Worm (Caenorhabditis elegans) whole organism, mixed stage, embryonic: Measurements from ENCODE around the gene vep-2.

ENCODE experiments used
- M03D4.4 ChIP-seq: sonication (generic microtip); optimal IDR thresholded peaks from 2 replicates; lab custom pipeline; 2017; ENCODE audit warnings: mild to moderate bottlenecking, missing genetic modification characterization, missing compliant biosample characterization
- bed-3 ChIP-seq: fragments of 200-800 bp; sonication (Bioruptor generic); optimal IDR thresholded peaks from 3 replicates; lab custom pipeline; 2018; ENCODE audit warnings: mild to moderate bottlenecking, missing genetic modification characterization, moderate library complexity, missing compliant biosample characterization
- blmp-1 ChIP-seq: fragments of 150-350 bp; optimal IDR thresholded peaks from 2 replicates; lab custom pipeline; 2014; ENCODE audit warnings: missing biosample characterization, missing genetic modification characterization
- ceh-39 ChIP-seq: fragments of 150-350 bp; optimal IDR thresholded peaks from 2 replicates; lab custom pipeline; 2014; ENCODE audit warnings: missing biosample characterization, missing genetic modification characterization
- ceh-43 ChIP-seq: fragments of 200-800 bp; sonication (Bioruptor generic); optimal IDR thresholded peaks from 2 replicates; lab custom pipeline; 2018; ENCODE audit warnings: mild to moderate bottlenecking, missing genetic modification characterization, moderate library complexity, missing compliant biosample characterization
- ceh-83 ChIP-seq: fragments of 200-800 bp; sonication (Bioruptor generic); optimal IDR thresholded peaks from 2 replicates; lab custom pipeline; 2018; ENCODE audit warnings: mild to moderate bottlenecking, missing genetic modification characterization, missing compliant biosample characterization
- ces-1 ChIP-seq: fragments of 150-350 bp; optimal IDR thresholded peaks from 2 replicates; lab custom pipeline; 2014; ENCODE audit warnings: missing biosample characterization, missing genetic modification reagents, missing genetic modification characterization
- cnd-1 ChIP-seq: fragments of 200-800 bp; sonication (Bioruptor generic); optimal IDR thresholded peaks from 2 replicates; lab custom pipeline; 2018; ENCODE audit warnings: mild to moderate bottlenecking, missing genetic modification characterization, missing compliant biosample characterization
- drap-1 ChIP-seq: fragments of 200-800 bp; sonication (Bioruptor generic); optimal IDR thresholded peaks from 3 replicates; lab custom pipeline; 2018; ENCODE audit warnings: mild to moderate bottlenecking, missing genetic modification characterization, missing compliant biosample characterization
- elt-1 ChIP-seq: sonication (generic microtip); optimal IDR thresholded peaks from 2 replicates; lab custom pipeline; 2017; ENCODE audit warnings: missing genetic modification characterization, mild to moderate bottlenecking, missing compliant biosample characterization, antibody characterized with exemption, moderate library complexity, borderline replicate concordance; ENCODE audit not compliant: insufficient read depth
- flh-1 ChIP-seq: fragments of 200-800 bp; sonication (Bioruptor generic); optimal IDR thresholded peaks from 2 replicates; lab custom pipeline; 2018; ENCODE audit warnings: mild to moderate bottlenecking, missing genetic modification characterization, moderate library complexity, missing compliant biosample characterization
- ham-2 ChIP-seq: fragments of 200-800 bp; sonication (Bioruptor generic); optimal IDR thresholded peaks from 2 replicates; lab custom pipeline; 2018; ENCODE audit warnings: mild to moderate bottlenecking, missing genetic modification characterization, missing compliant biosample characterization
- lin-13 ChIP-seq: fragments of 150-350 bp; optimal IDR thresholded peaks from 2 replicates; lab custom pipeline; 2014; ENCODE audit warnings: missing biosample characterization, missing genetic modification characterization
- lin-32 ChIP-seq: fragments of 200-800 bp; sonication (Bioruptor generic); optimal IDR thresholded peaks from 2 replicates; lab custom pipeline; 2018; ENCODE audit warnings: mild to moderate bottlenecking, missing genetic modification characterization, missing compliant biosample characterization
- lsy-2 ChIP-seq: fragments of 150-350 bp; optimal IDR thresholded peaks from 2 replicates; lab custom pipeline; 2014; ENCODE audit warnings: missing biosample characterization, missing genetic modification characterization
- mep-1 ChIP-seq: fragments of 150-350 bp; optimal IDR thresholded peaks from 2 replicates; lab custom pipeline; 2017; ENCODE audit warnings: missing biosample characterization, missing genetic modification reagents, missing genetic modification characterization, inconsistent platforms
- mls-2 ChIP-seq: sonication (generic microtip); optimal IDR thresholded peaks from 2 replicates; lab custom pipeline; 2016; ENCODE audit warnings: mild to moderate bottlenecking, missing genetic modification characterization, moderate library complexity, missing compliant biosample characterization
- nhr-12 ChIP-seq: fragments of 150-350 bp; optimal IDR thresholded peaks from 2 replicates; lab custom pipeline; 2014; ENCODE audit warnings: missing biosample characterization, missing genetic modification characterization
- nhr-2 ChIP-seq: fragments of 150-350 bp; optimal IDR thresholded peaks from 2 replicates; lab custom pipeline; 2014; ENCODE audit warnings: missing biosample characterization, missing genetic modification characterization
- nhr-28 ChIP-seq: fragments of 150-350 bp; optimal IDR thresholded peaks from 2 replicates; lab custom pipeline; 2014; ENCODE audit warnings: missing biosample characterization, missing genetic modification characterization
- nhr-76 ChIP-seq: sonication (generic microtip); optimal IDR thresholded peaks from 2 replicates; lab custom pipeline; 2017; ENCODE audit warnings: missing biosample characterization, missing genetic modification characterization
- pha-4 ChIP-seq: fragments of 150-350 bp; optimal IDR thresholded peaks from 2 replicates; lab custom pipeline; 2018; ENCODE audit warnings: missing biosample characterization, missing genetic modification reagents, missing genetic modification characterization
- sem-2 ChIP-seq: fragments of 200-800 bp; sonication (Bioruptor generic); optimal IDR thresholded peaks from 2 replicates; lab custom pipeline; 2018; ENCODE audit warnings: mild to moderate bottlenecking, missing genetic modification characterization, missing compliant biosample characterization
- snpc-4 ChIP-seq: fragments of 150-350 bp; optimal IDR thresholded peaks from 2 replicates; lab custom pipeline; 2014; ENCODE audit warnings: missing biosample characterization, missing genetic modification characterization
- sptf-1 ChIP-seq: sonication (generic microtip); optimal IDR thresholded peaks from 2 replicates; lab custom pipeline; 2017; ENCODE audit warnings: mild to moderate bottlenecking, missing genetic modification characterization, moderate library complexity, missing compliant biosample characterization
- tbx-8 ChIP-seq: fragments of 200-800 bp; sonication (Bioruptor generic); optimal IDR thresholded peaks from 2 replicates; lab custom pipeline; 2018; ENCODE audit warnings: mild to moderate bottlenecking, missing genetic modification characterization, moderate library complexity, missing compliant biosample characterization
- unc-120 ChIP-seq: sonication (generic microtip); optimal IDR thresholded peaks from 2 replicates; lab custom pipeline; 2017; ENCODE audit warnings: missing genetic modification characterization, missing compliant biosample characterization; ENCODE audit not compliant: poor library complexity, severe bottlenecking
- unc-39 ChIP-seq: fragments of 150-350 bp; optimal IDR thresholded peaks from 2 replicates; lab custom pipeline; 2014; ENCODE audit warnings: missing biosample characterization, missing genetic modification characterization
- unc-62 ChIP-seq: fragments of 150-350 bp; optimal IDR thresholded peaks from 2 replicates; lab custom pipeline; 2014; ENCODE audit warnings: missing biosample characterization, missing genetic modification reagents, missing genetic modification characterization
- zip-8 ChIP-seq: fragments of 150-350 bp; optimal IDR thresholded peaks from 2 replicates; lab custom pipeline; 2014; ENCODE audit warnings: missing biosample characterization, missing genetic modification characterization
- ztf-11 ChIP-seq: fragments of 150-350 bp; optimal IDR thresholded peaks from 2 replicates; lab custom pipeline; 2014; ENCODE audit warnings: missing biosample characterization, missing genetic modification characterization

Gene vep-2

DNA sequence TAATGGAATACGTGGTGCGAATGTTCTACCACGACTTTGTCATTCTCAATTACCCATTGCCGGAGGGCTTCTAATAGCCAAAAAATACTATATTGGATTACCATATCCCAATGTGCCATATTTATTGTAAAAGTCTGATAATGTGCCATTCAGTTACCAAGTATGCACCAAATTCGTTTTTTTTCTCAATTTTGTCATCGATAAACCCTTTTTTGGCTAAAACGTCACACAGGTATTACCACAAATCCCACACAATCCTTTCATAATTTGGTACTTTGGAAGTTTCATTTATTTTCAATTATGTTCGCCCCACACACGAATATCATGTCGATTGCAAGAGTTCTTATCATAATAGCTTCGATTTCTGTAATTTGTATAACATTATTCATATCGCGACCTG is at the start of gene vep-2:
Gene vep-2, plus strand, starts transcription at position 301 of the 400 bp plus-strand sequence.
- TF ChIP-seq pha-4 (tag; lab: Kevin White, UChicago) (no peak), lin-32 (GFP tag; lab: Kevin White, UChicago) (no peak), elt-1 (tag; lab: Kevin White, UChicago) (no peak)

DNA sequence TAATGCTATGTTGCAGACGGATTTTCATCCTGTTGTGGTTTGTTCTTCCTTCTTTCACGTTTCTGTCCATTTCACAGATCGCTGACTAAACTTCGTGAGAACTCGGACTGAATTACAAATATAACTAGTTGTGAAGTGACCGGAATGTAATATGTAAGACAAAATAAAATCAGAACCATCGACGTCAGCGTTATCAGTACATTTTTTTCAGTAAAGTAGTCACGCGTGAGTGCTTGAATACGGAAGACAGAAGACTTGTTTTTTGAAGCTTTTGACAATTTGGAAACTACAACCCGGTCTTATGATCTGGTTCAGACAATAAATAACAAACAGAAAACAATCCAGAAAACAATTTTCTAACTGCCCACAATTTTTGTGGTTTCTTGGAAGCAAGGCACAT is 46.3 kb upstream of the vep-2 start:
- TF ChIP-seq ham-2 (GFP tag; lab: Kevin White, UChicago), result no peak
- TF ChIP-seq flh-1, result no peak
- TF ChIP-seq lin-13 (tag; lab: Kevin White, UChicago), result no peak
- no peak for TF ChIP-seq drap-1 (GFP tag; lab: Kevin White, UChicago)
- no peak for TF ChIP-seq sptf-1
- TF ChIP-seq unc-62 (GFP tag; lab: Kevin White, UChicago), result no peak
- TF ChIP-seq ceh-39 (tag; lab: Kevin White, UChicago), result no peak
- TF ChIP-seq zip-8 (tag; lab: Kevin White, UChicago), result no peak

DNA sequence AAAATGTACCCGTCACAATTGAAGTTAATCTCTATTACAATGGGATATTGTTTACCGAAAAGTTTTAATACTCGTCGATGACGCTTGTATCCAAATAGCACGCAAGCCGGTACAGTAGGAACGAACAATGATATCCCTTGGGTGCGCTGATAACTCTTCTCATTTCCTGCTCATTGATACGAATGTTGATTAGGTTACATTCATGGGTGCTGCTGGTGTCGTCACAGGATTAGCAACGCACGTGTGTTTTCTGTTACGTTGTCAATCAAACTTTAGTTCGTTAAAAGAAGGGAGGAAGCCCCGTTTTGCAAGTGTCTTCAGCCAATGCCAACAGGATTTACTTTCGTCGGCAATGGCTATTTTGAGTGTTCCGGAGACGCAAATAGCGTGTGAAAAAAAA is 44.7 kb upstream of the vep-2 start:
- TF ChIP-seq drap-1 (GFP tag; lab: Kevin White, UChicago), result no peak
- no peak for TF ChIP-seq cnd-1 (tag; lab: Kevin White, UChicago)
- no peak for TF ChIP-seq unc-39 (tag; lab: Kevin White, UChicago)
- no peak for TF ChIP-seq flh-1
- no peak for TF ChIP-seq pha-4 (tag; lab: Kevin White, UChicago)
- TF ChIP-seq nhr-2, result no peak
- TF ChIP-seq nhr-12 (tag; lab: Kevin White, UChicago), result no peak
- no peak for TF ChIP-seq elt-1 (tag; lab: Kevin White, UChicago)
- no peak for TF ChIP-seq tbx-8

DNA sequence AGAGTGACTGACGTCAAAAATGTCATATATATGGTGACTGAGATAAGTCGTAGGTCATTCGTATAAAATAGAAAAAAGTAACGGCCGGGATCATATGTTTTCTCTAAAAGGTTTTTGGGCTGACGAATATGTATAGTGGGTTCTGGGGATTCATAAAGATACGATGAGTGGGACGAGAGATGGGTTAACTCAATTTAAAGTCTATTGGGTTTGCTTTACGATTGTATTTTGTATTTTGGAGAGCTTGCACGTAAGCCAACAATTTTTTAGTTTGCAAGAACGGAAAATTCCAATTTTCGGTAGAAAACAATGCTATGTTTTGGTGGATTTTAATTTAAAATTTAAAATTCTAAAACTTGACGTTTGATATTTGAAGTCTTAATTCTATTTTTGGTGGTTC is 43.6 kb upstream of the vep-2 start:
- TF ChIP-seq mep-1, result no peak
- peak; percentile 85 for TF ChIP-seq ces-1 (GFP tag; lab: Kevin White, UChicago)

DNA sequence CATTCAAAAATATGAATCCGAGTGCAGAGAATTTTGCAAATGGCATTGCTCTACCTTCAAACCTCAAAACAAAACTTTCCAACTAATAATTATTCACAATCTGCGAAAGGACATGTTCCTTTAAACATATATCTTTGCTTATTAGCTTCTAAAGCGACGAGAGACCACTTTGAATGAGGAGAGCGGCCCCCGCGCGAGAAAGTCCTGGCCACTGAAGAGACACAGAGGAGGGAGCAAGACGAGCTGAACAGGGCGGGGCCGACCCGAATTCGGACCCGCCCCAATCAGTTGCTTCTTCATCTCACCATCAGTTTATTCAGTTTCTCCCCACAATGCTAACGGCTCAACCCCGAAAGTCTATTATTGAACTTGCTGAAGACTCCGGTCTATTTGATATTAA is 42.5 kb upstream of the vep-2 start, which contains the start of gene T27A10.2:
Gene T27A10.2, plus strand, starts transcription at position 333 of the 400 bp plus-strand sequence.
- TF ChIP-seq ces-1 (GFP tag; lab: Kevin White, UChicago) (peak; percentile 46), snpc-4 (tag; lab: Kevin White, UChicago) (no peak)

DNA sequence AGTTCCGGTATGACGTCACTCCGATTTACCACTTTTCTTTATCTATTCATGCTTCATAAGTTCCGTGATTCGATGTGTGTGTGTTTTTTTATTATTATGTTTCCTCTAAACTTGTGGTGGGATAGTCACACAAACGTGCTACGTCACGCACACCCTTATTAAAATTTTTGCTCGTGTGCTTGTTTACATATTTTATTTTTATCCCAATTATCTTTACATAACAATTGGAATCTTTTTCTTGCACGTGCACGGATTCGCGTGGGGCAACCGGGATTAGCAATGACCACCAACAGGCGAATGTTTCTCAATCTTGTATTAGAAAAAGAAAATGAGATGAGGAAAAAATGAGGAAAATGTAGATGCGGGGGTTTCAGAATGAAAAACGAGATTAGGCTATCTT is 37.6 kb upstream of the vep-2 start:
- TF ChIP-seq mep-1 (no peak), ztf-11 (tag; lab: Kevin White, UChicago) (no peak), nhr-2 (no peak), drap-1 (GFP tag; lab: Kevin White, UChicago) (no peak), ceh-83 (GFP tag; lab: Kevin White, UChicago) (no peak), ces-1 (GFP tag; lab: Kevin White, UChicago) (no peak), ceh-43 (no peak), ham-2 (GFP tag; lab: Kevin White, UChicago) (no peak), ceh-39 (tag; lab: Kevin White, UChicago) (no peak), unc-62 (GFP tag; lab: Kevin White, UChicago) (no peak), snpc-4 (tag; lab: Kevin White, UChicago) (no peak), M03D4.4 (tag; lab: Kevin White, UChicago) (no peak), blmp-1 (tag; lab: Kevin White, UChicago) (no peak), nhr-76 (tag; lab: Kevin White, UChicago) (no peak), bed-3 (GFP tag; lab: Kevin White, UChicago) (no peak), nhr-12 (tag; lab: Kevin White, UChicago) (no peak), cnd-1 (tag; lab: Kevin White, UChicago) (no peak)
- TF ChIP-seq, all 35 proteins: peak for 0

DNA sequence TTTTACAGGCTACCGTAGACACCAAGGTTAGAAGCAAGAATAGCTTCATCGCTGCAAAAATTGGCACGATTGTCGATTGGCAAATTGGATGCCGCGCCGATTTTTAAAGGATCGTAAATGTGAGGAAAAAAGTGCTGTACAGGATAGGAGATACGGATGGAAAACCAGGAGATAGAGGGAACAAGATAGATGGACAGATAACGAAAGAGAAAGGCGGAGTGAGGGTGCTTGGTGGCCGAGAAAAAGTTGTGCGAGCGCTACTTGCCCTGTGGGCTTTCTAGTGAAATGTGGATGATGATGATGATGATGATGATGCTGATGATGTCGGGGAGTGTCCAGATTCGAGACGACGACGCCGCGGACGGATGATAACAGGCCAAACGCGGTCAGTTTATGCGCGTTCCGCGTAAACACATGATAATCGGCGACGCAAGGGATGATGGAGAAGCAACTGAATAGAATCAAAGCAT is 31.8 kb upstream of the vep-2 start, which contains the start of gene T27A10.6:
Gene T27A10.6, minus strand, starts transcription at position 51 of the 470 bp plus-strand sequence.
- peak; percentile 92 for TF ChIP-seq ham-2 (GFP tag; lab: Kevin White, UChicago)
- TF ChIP-seq mls-2 (tag; lab: Kevin White, UChicago), result no peak
- TF ChIP-seq snpc-4 (tag; lab: Kevin White, UChicago), result no peak
- peak; percentile 77 for TF ChIP-seq blmp-1 (tag; lab: Kevin White, UChicago)
- TF ChIP-seq elt-1 (tag; lab: Kevin White, UChicago), result peak; percentile 85
- TF ChIP-seq tbx-8, result no peak
- TF ChIP-seq lin-13 (tag; lab: Kevin White, UChicago), result no peak
- no peak for TF ChIP-seq nhr-28 (tag; lab: Kevin White, UChicago)
- TF ChIP-seq nhr-12 (tag; lab: Kevin White, UChicago), result no peak
- no peak for TF ChIP-seq ceh-83 (GFP tag; lab: Kevin White, UChicago)
- TF ChIP-seq ces-1 (GFP tag; lab: Kevin White, UChicago), result no peak
- no peak for TF ChIP-seq flh-1
- TF ChIP-seq lsy-2 (tag; lab: Kevin White, UChicago), result no peak
- no peak for TF ChIP-seq sem-2 (GFP tag; lab: Kevin White, UChicago)
- no peak for TF ChIP-seq nhr-76 (tag; lab: Kevin White, UChicago)
- no peak for TF ChIP-seq unc-120 (tag; lab: Kevin White, UChicago)
- TF ChIP-seq, all 35 proteins: peak for 3
